Worm (Caenorhabditis elegans) whole organism, L4 larva: Measurements from ENCODE around the gene C18D4.4.

ENCODE experiments used
- D1046.2 ChIP-seq: fragments of 200-800 bp; sonication (Bioruptor generic); IDR thresholded peaks from 2 replicates; pipeline ENCODE4 v1.3.6; 2022; ENCODE audit warnings: missing genetic modification characterization, missing compliant biosample characterization
- F26F4.8 ChIP-seq: fragments of 200-800 bp; sonication (Bioruptor generic); conservative IDR thresholded peaks from 2 replicates; pipeline ENCODE4 v1.3.6; 2022; ENCODE audit warnings: missing genetic modification characterization, missing compliant biosample characterization
- F49E8.2 ChIP-seq: sonication (generic microtip); optimal IDR thresholded peaks from 2 replicates; lab custom pipeline; 2016; ENCODE audit warnings: missing compliant biosample characterization, mild to moderate bottlenecking, missing genetic modification characterization, borderline replicate concordance
- Y105C5A.15 ChIP-seq: fragments of 200-800 bp; sonication (Bioruptor generic); IDR thresholded peaks from 2 replicates; pipeline ENCODE4 v1.3.6; 2022; ENCODE audit warnings: missing genetic modification characterization, missing compliant biosample characterization
- Y48G9A.11 ChIP-seq: fragments of 200-800 bp; sonication (Bioruptor generic); IDR thresholded peaks from 2 replicates; pipeline ENCODE4 v1.3.6; 2022; ENCODE audit warnings: missing genetic modification reagents, missing genetic modification characterization, missing compliant biosample characterization
- Y5F2A.4 ChIP-seq: fragments of 200-800 bp; sonication (Bioruptor generic); optimal IDR thresholded peaks from 2 replicates; lab custom pipeline; 2018; ENCODE audit warnings: mild to moderate bottlenecking, missing genetic modification characterization, missing compliant biosample characterization
- ZK337.2 ChIP-seq: fragments of 200-800 bp; sonication (Bioruptor generic); IDR thresholded peaks from 2 replicates; pipeline ENCODE4 v1.3.6; 2022; ENCODE audit warnings: missing genetic modification reagents, missing genetic modification characterization, missing compliant biosample characterization
- aha-1 ChIP-seq: fragments of 150-350 bp; peaks from one replicate; lab custom pipeline; 2014; ENCODE audit warnings: missing biosample characterization, missing genetic modification characterization
- aly-2 ChIP-seq: sonication (generic microtip); optimal IDR thresholded peaks from 2 replicates; lab custom pipeline; 2018; ENCODE audit warnings: missing biosample characterization, missing genetic modification characterization
- ama-1 ChIP-seq: fragments of 150-350 bp; optimal IDR thresholded peaks from 2 replicates; lab custom pipeline; 2014; ENCODE audit warnings: inconsistent platforms, mixed read lengths
- attf-4 ChIP-seq: sonication (generic microtip); optimal IDR thresholded peaks from 3 replicates; lab custom pipeline; 2017; ENCODE audit warnings: missing biosample characterization, missing genetic modification characterization
- ceh-62 ChIP-seq: sonication (generic microtip); optimal IDR thresholded peaks from 2 replicates; lab custom pipeline; 2017; ENCODE audit warnings: missing biosample characterization, missing genetic modification characterization
- ceh-82 ChIP-seq: sonication (generic microtip); optimal IDR thresholded peaks from 2 replicates; lab custom pipeline; 2017; ENCODE audit warnings: missing biosample characterization, missing genetic modification characterization
- daf-8 ChIP-seq: fragments of 200-800 bp; sonication (Bioruptor generic); IDR thresholded peaks from 2 replicates; pipeline ENCODE4 v1.3.6; 2022; ENCODE audit warnings: missing genetic modification characterization, missing compliant biosample characterization
- dmd-8 ChIP-seq: fragments of 200-800 bp; sonication (Bioruptor generic); IDR thresholded peaks from 2 replicates; pipeline ENCODE4 v1.3.6; 2022; ENCODE audit warnings: missing genetic modification characterization, missing compliant biosample characterization
- dmd-9 ChIP-seq: fragments of 200-800 bp; sonication (Bioruptor generic); IDR thresholded peaks from 2 replicates; pipeline ENCODE4 v1.3.6; 2022; ENCODE audit warnings: missing genetic modification reagents, missing genetic modification characterization, missing compliant biosample characterization
- egl-43 ChIP-seq: fragments of 200-800 bp; sonication (Bioruptor generic); IDR thresholded peaks from 2 replicates; pipeline ENCODE4 v1.3.6; 2022; ENCODE audit warnings: missing genetic modification reagents, missing genetic modification characterization, missing compliant biosample characterization
- fkh-10 ChIP-seq: fragments of 150-350 bp; optimal IDR thresholded peaks from 2 replicates; lab custom pipeline; 2014; ENCODE audit warnings: missing biosample characterization, missing genetic modification reagents, missing genetic modification characterization
- fos-1 ChIP-seq: fragments of 150-350 bp; optimal IDR thresholded peaks from 2 replicates; lab custom pipeline; 2014; ENCODE audit warnings: missing biosample characterization, missing genetic modification characterization
- gei-8 ChIP-seq: fragments of 200-800 bp; sonication (Bioruptor generic); optimal IDR thresholded peaks from 2 replicates; lab custom pipeline; 2018; ENCODE audit warnings: mild to moderate bottlenecking, missing genetic modification characterization, missing compliant biosample characterization
- hlh-11 ChIP-seq: fragments of 200-800 bp; sonication (Bioruptor generic); optimal IDR thresholded peaks from 2 replicates; lab custom pipeline; 2018; ENCODE audit warnings: mild to moderate bottlenecking, missing genetic modification characterization, missing compliant biosample characterization
- hmg-1.1 ChIP-seq: fragments of 200-800 bp; sonication (Bioruptor generic); IDR thresholded peaks from 2 replicates; pipeline ENCODE4 v1.3.6; 2022; ENCODE audit warnings: missing genetic modification reagents, missing genetic modification characterization, missing compliant biosample characterization
- lin-39 ChIP-seq: fragments of 150-350 bp; optimal IDR thresholded peaks from 2 replicates; lab custom pipeline; 2014; ENCODE audit warnings: missing biosample characterization, missing genetic modification reagents, missing genetic modification characterization
- lir-3 ChIP-seq: sonication (generic microtip); optimal IDR thresholded peaks from 2 replicates; lab custom pipeline; 2016; ENCODE audit warnings: mild to moderate bottlenecking, missing genetic modification characterization, missing compliant biosample characterization
- mes-2 ChIP-seq: sonication (generic microtip); optimal IDR thresholded peaks from 2 replicates; lab custom pipeline; 2016; ENCODE audit warnings: missing genotype, mild to moderate bottlenecking, missing genetic modification characterization, missing compliant biosample characterization; ENCODE audit not compliant: poor library complexity, severe bottlenecking
- nhr-10 ChIP-seq: fragments of 150-350 bp; optimal IDR thresholded peaks from 2 replicates; lab custom pipeline; 2014; ENCODE audit warnings: missing biosample characterization, missing genetic modification characterization
- nhr-102 ChIP-seq: sonication (generic microtip); optimal IDR thresholded peaks from 2 replicates; lab custom pipeline; 2016; ENCODE audit warnings: mild to moderate bottlenecking, missing genetic modification characterization, moderate library complexity, missing compliant biosample characterization
- nhr-11 ChIP-seq: fragments of 150-350 bp; optimal IDR thresholded peaks from 2 replicates; lab custom pipeline; 2014; ENCODE audit warnings: missing biosample characterization, missing genetic modification characterization
- nhr-111 ChIP-seq: fragments of 200-800 bp; sonication (Bioruptor generic); optimal IDR thresholded peaks from 2 replicates; lab custom pipeline; 2018; ENCODE audit warnings: mild to moderate bottlenecking, missing genetic modification characterization, missing compliant biosample characterization
- nhr-25 ChIP-seq: sonication (generic microtip); optimal IDR thresholded peaks from 2 replicates; lab custom pipeline; 2017; ENCODE audit warnings: missing genetic modification characterization, mild to moderate bottlenecking, missing compliant biosample characterization, antibody characterized with exemption, moderate library complexity, borderline replicate concordance; ENCODE audit not compliant: insufficient read depth
- nhr-28 ChIP-seq: fragments of 150-350 bp; optimal IDR thresholded peaks from 2 replicates; lab custom pipeline; 2014; ENCODE audit warnings: missing biosample characterization, missing genetic modification characterization
- nhr-42 ChIP-seq: fragments of 200-800 bp; sonication (Bioruptor generic); IDR thresholded peaks from 2 replicates; pipeline ENCODE4 v1.3.6; 2022; ENCODE audit warnings: missing genetic modification characterization, missing compliant biosample characterization
- nhr-6 ChIP-seq: fragments of 150-350 bp; optimal IDR thresholded peaks from 2 replicates; lab custom pipeline; 2014; ENCODE audit warnings: missing biosample characterization, missing genetic modification characterization
- nhr-76 ChIP-seq: fragments of 150-350 bp; optimal IDR thresholded peaks from 2 replicates; lab custom pipeline; 2014; ENCODE audit warnings: missing biosample characterization, missing genetic modification characterization
- nhr-77 ChIP-seq: fragments of 150-350 bp; optimal IDR thresholded peaks from 2 replicates; lab custom pipeline; 2014; ENCODE audit warnings: missing biosample characterization, missing genetic modification characterization
- pha-4 ChIP-seq, 2 experiments: fragments of 150-350 bp in 1 of 2; fragments of 200-800 bp in 1 of 2; sonication (Bioruptor generic) in 1 of 2; IDR thresholded peaks in 1 of 2; optimal IDR thresholded peaks in 1 of 2; 2 replicates each; pipeline versions ENCODE4 v1.3.6 to Lab custom; 2014 to 2022; ENCODE audit warnings: missing genetic modification characterization in 2 of 2, missing genetic modification reagents in 2 of 2, missing biosample characterization in 1 of 2, missing compliant biosample characterization in 1 of 2
- skn-1 ChIP-seq: fragments of 150-350 bp; optimal IDR thresholded peaks from 2 replicates; lab custom pipeline; 2014; ENCODE audit warnings: missing biosample characterization, missing genetic modification characterization
- snpc-1.2 ChIP-seq: fragments of 200-800 bp; sonication (Bioruptor generic); IDR thresholded peaks from 2 replicates; pipeline ENCODE4 v1.3.6; 2022; ENCODE audit warnings: missing genetic modification reagents, missing genetic modification characterization, missing compliant biosample characterization
- spr-1 ChIP-seq: sonication (generic microtip); optimal IDR thresholded peaks from 2 replicates; lab custom pipeline; 2016; ENCODE audit warnings: mild to moderate bottlenecking, missing genetic modification characterization, missing compliant biosample characterization
- tag-97 ChIP-seq: fragments of 200-800 bp; sonication (Bioruptor generic); IDR thresholded peaks from 2 replicates; pipeline ENCODE4 v1.3.6; 2022; ENCODE audit warnings: missing genetic modification characterization, missing compliant biosample characterization
- unc-39 ChIP-seq: sonication (generic microtip); optimal IDR thresholded peaks from 2 replicates; lab custom pipeline; 2017; ENCODE audit warnings: missing biosample characterization, missing genetic modification characterization
- unc-62 ChIP-seq, 3 experiments: fragments of 150-350 bp in 1 of 3; sonication (generic microtip); optimal IDR thresholded peaks in 2 of 3; peaks in 1 of 3; 1 replicate in 1 of 3; 2 replicates in 2 of 3; lab custom pipeline; 2014 to 2017; ENCODE audit warnings: missing biosample characterization in 3 of 3, missing genetic modification characterization in 3 of 3, missing genetic modification reagents in 3 of 3, missing genotype in 1 of 3
- vab-7 ChIP-seq: fragments of 200-800 bp; sonication (Bioruptor generic); IDR thresholded peaks from 2 replicates; pipeline ENCODE4 v1.3.6; 2022; ENCODE audit warnings: missing genetic modification reagents, missing genetic modification characterization, missing compliant biosample characterization
- zag-1 ChIP-seq: fragments of 150-350 bp; optimal IDR thresholded peaks from 2 replicates; lab custom pipeline; 2014; ENCODE audit warnings: missing biosample characterization, missing genetic modification characterization
- ztf-11 ChIP-seq: fragments of 150-350 bp; optimal IDR thresholded peaks from 2 replicates; lab custom pipeline; 2014; ENCODE audit warnings: missing biosample characterization, missing genetic modification characterization
- ztf-7 ChIP-seq: fragments of 150-350 bp; optimal IDR thresholded peaks from 2 replicates; lab custom pipeline; 2014; ENCODE audit warnings: missing biosample characterization, missing genetic modification characterization

C18D4.4 gene

DNA sequence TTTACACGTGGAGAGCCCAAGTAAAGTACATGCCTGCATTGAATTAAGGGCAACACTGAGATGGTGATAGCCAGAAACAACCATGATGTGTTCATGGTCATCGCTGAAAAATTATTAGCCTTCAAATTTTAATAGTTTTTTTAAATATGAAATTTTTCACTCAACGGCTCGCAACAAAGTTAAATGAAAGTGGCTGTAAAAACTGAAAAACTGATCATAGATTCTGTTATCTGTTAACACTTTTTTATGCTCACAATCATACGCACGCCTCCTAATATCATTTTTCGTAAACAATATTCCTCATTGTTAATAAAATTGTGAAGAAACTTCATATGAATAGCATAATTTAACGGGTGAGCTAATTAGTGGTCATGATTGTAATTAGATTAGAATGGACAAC lies at the start of gene C18D4.4:
Gene C18D4.4, minus strand, starts transcription at position 101 of the 400 bp plus-strand sequence.
- TF ChIP-seq Y5F2A.4 (GFP tag; lab: Kevin White, UChicago) (no peak), F49E8.2 (tag; lab: Kevin White, UChicago) (no peak), hmg-1.1 (GFP tag; lab: Robert Waterston, UW) (no peak), vab-7 (GFP tag; lab: Robert Waterston, UW) (no peak), pha-4 (GFP tag; IDR thresholded peaks at IDR 0.05; lab: Robert Waterston, UW) (no peak), pha-4 (tag; optimal IDR thresholded peaks at IDR 0.05; lab: Kevin White, UChicago) (no peak), dmd-8 (GFP tag; lab: Robert Waterston, UW) (no peak), ceh-82 (tag; lab: Kevin White, UChicago) (no peak), nhr-6 (tag; lab: Kevin White, UChicago) (no peak), mes-2 (tag; lab: Kevin White, UChicago) (no peak), ceh-62 (no peak), F26F4.8 (GFP tag; lab: Robert Waterston, UW) (no peak), fos-1 (tag; lab: Kevin White, UChicago) (no peak), hlh-11 (no peak), ztf-11 (no peak), egl-43 (no peak), Y105C5A.15 (no peak), nhr-102 (tag; lab: Kevin White, UChicago) (no peak), lir-3 (tag; lab: Kevin White, UChicago) (no peak), nhr-11 (no peak)

DNA sequence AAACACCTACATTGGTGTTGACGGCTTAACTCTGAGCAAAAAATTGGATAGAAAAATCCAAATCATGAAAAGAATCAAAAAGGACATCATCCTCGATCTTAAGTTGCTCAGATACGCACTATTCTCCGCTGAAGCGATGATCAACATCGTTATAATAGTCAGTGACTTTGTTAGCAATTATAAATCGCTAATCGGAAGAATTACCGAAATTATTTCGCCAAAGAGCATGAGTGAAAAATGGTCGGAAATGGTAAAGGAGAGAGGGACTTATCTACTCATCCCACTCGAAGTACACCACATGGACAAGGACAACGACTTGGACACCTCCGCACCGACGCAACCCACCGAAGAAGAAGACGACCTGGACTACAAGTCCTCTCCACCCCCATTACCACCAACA lies 48.7 kb upstream of the C18D4.4 start:
- TF ChIP-seq ztf-7 = no peak
- TF ChIP-seq nhr-11 = no peak
- no peak for TF ChIP-seq egl-43
- TF ChIP-seq aha-1 (tag; lab: Kevin White, UChicago) = peak; percentile 28
- TF ChIP-seq unc-62 (GFP tag; optimal IDR thresholded peaks at IDR 0.05 in 1 of 2; lab: Kevin White, UChicago) = peak in 1 of 2 experiments; percentile 81
- no peak for TF ChIP-seq unc-62 (tag; optimal IDR thresholded peaks at IDR 0.05; lab: Kevin White, UChicago)
- no peak for TF ChIP-seq nhr-10 (tag; lab: Kevin White, UChicago)

DNA sequence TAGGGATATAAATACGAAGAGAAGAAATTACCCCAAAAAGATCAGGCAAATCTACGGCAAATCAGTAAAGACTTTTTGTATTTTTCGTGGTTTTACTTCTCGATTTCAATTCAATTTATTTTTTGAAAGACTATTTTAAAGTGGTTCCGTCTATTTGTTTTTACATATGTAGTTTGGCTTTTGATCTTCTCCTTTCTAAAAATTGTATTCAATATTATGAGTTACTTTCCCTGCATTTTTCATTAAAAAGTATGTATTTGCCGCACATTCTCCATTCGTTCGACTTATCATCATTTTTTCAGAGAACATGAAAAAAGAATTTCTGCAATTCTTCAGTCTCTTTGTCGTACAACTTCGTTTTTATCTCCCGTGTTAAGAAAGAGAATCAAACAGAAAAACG lies 35.5 kb upstream of the C18D4.4 start, which contains the start of gene C38D9.2:
Gene C38D9.2, plus strand, starts transcription at position 301 of the 400 bp plus-strand sequence.
- no peak for TF ChIP-seq egl-43
- TF ChIP-seq D1046.2 (GFP tag; lab: Robert Waterston, UW) = no peak
- no peak for TF ChIP-seq gei-8
- no peak for TF ChIP-seq zag-1
- no peak for TF ChIP-seq nhr-28 (tag; lab: Kevin White, UChicago)
- TF ChIP-seq F26F4.8 (GFP tag; lab: Robert Waterston, UW) = no peak
- TF ChIP-seq ZK337.2 (GFP tag; lab: Robert Waterston, UW) = no peak
- TF ChIP-seq nhr-111 = no peak
- no peak for TF ChIP-seq attf-4 (tag; lab: Kevin White, UChicago)
- no peak for TF ChIP-seq ama-1
- no peak for TF ChIP-seq unc-39 (tag; lab: Kevin White, UChicago)
- TF ChIP-seq mes-2 (tag; lab: Kevin White, UChicago) = no peak
- TF ChIP-seq aly-2 (tag; lab: Kevin White, UChicago) = no peak
- no peak for TF ChIP-seq pha-4 (GFP tag; IDR thresholded peaks at IDR 0.05; lab: Robert Waterston, UW)
- no peak for TF ChIP-seq pha-4 (tag; optimal IDR thresholded peaks at IDR 0.05; lab: Kevin White, UChicago)
- TF ChIP-seq, all 104 proteins: peak for 0

DNA sequence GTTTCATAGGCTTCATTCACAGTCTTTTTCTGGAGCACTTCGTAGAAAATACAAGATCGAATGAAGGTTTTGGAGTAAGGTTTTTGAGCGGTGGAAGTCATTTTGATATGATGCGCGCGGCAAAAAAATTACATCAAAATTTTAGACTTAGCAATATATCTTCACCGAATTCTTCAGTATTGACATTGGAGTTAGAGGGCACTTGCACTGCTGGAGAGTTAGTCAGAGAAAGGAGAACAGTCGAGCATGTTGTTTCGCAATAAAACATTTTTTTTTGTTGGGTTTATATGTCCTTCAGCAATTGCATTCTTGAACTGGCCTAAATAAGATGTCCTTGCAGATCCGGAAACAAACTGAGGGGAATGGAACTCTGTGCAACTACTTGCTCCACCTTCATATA lies 34.6 kb upstream of the C18D4.4 start, which contains the start of gene fbxa-171:
Gene fbxa-171, minus strand, starts transcription at position 101 of the 400 bp plus-strand sequence.
- TF ChIP-seq nhr-6 (tag; lab: Kevin White, UChicago) (no peak), nhr-25 (tag; lab: Kevin White, UChicago) (no peak), nhr-42 (GFP tag; lab: Robert Waterston, UW) (no peak), dmd-9 (GFP tag; lab: Robert Waterston, UW) (no peak), fkh-10 (GFP tag; lab: Kevin White, UChicago) (no peak), tag-97 (GFP tag; lab: Robert Waterston, UW) (no peak), nhr-77 (tag; lab: Kevin White, UChicago) (no peak), attf-4 (tag; lab: Kevin White, UChicago) (no peak), ztf-7 (no peak), skn-1 (tag; lab: Kevin White, UChicago) (no peak), lin-39 (no peak), daf-8 (GFP tag; lab: Robert Waterston, UW) (no peak), snpc-1.2 (no peak), nhr-102 (tag; lab: Kevin White, UChicago) (no peak), nhr-76 (tag; lab: Kevin White, UChicago) (no peak), spr-1 (tag; lab: Kevin White, UChicago) (no peak), ceh-82 (tag; lab: Kevin White, UChicago) (no peak), Y48G9A.11 (GFP tag; lab: Robert Waterston, UW) (no peak)
